2 fruit fly cellular contexts compared by ENCODE assay signal in the genomic region with DNA sequence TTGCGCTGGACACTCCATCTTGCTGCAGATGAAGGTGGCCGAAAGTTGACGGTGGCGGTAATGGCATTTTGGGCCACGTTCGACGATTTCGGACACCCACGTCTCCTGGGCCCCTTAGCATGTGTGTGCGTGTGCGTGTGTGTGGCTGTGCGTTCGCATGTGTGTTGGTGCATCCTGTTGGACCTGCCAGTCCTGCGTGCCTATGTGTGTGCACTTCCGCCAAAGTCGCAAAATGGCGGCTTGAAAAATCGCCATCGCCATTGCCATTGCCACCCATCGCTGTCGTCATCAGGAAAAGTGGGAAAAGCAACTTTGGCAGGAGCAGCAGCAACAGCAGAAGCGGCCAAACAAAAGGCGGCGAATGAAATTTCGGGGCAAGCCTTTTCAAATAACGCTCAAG.
A peak's percentile ranks its signal among the peaks of the same experiment; 100 is the strongest.
TF ChIP-seq lines count a peak whose summit lies in the region.

No protein-coding gene starts in this region.

- no peak for TF ChIP-seq CTCF in whole organism, embryonic (GFP tag; optimal IDR thresholded peaks at IDR 0.05; lab: Kevin White, UChicago)

TF ChIP-seq in whole organism, embryonic, 481 proteins besides CTCF, POLR2A, EP300 and RAD21:
- TF ChIP-seq CG8478 (optimal IDR thresholded peaks at IDR 0.05; lab: Kevin White, UChicago) (peak; percentile 51), Ets65A (GFP tag; lab: Kevin White, UChicago) (peak; percentile 51), CG16779 (GFP tag; IDR thresholded peaks at IDR 0.05; lab: Robert Waterston, UW) (no peak), CG7928 (GFP tag; optimal IDR thresholded peaks at IDR 0.05; lab: Kevin White, UChicago) (no peak), CG31224 (GFP tag; IDR thresholded peaks at IDR 0.05; lab: Robert Waterston, UW) (no peak), ara (GFP tag; IDR thresholded peaks at IDR 0.05; lab: Robert Waterston, UW) (no peak), CHES-1-like (GFP tag; optimal IDR thresholded peaks at IDR 0.05; lab: Kevin White, UChicago) (no peak), ERR (GFP tag; optimal IDR thresholded peaks at IDR 0.05; lab: Kevin White, UChicago) (no peak), nmo (GFP tag; optimal IDR thresholded peaks at IDR 0.05; lab: Kevin White, UChicago) (no peak), Rx (GFP tag; IDR thresholded peaks at IDR 0.05; lab: Robert Waterston, UW) (no peak), CG1647 (GFP tag; optimal IDR thresholded peaks at IDR 0.05; lab: Kevin White, UChicago) (no peak), Dip3 (GFP tag; optimal IDR thresholded peaks at IDR 0.05; lab: Kevin White, UChicago) (no peak)

TF ChIP-seq in whole organism, wandering third instar larva, 38 proteins besides CTCF, POLR2A, EP300 and RAD21:
- TF ChIP-seq Dfd (GFP tag; optimal IDR thresholded peaks at IDR 0.05; lab: Kevin White, UChicago) (peak; percentile 44), rgr (GFP tag; optimal IDR thresholded peaks at IDR 0.05; lab: Kevin White, UChicago) (no peak)
